Worm (Caenorhabditis elegans): ENCODE measurements around the gene B0310.6.
A peak's percentile ranks its signal among the peaks of the same experiment; 100 is the strongest.

- peak in 1 of 2 experiments; percentile 65 for TF ChIP-seq unc-62 (GFP tag; optimal IDR thresholded peaks at IDR 0.05 in 1 of 2)
- TF ChIP-seq unc-62 (tag; optimal IDR thresholded peaks at IDR 0.05) = no peak
- TF ChIP-seq ztf-11 (tag; optimal IDR thresholded peaks at IDR 0.05) = no peak
- TF ChIP-seq unc-39 (tag; optimal IDR thresholded peaks at IDR 0.05) = no peak
Measured at ce11 chrX:489635-490105, 41.1 kb downstream of the B0310.6 start, which contains the start of gene egl-17.
